Fruit fly (Drosophila melanogaster) whole organism, embryonic: ENCODE results near the gene CG11898.

Source experiments
- Atf3 ChIP-seq: fragments of 200-800 bp; sonication (Bioruptor generic); optimal IDR thresholded peaks from 3 replicates; lab custom pipeline; 2016; ENCODE audit warnings: missing biosample characterization, missing genetic modification characterization
- B-H1 ChIP-seq: fragments of 200-800 bp; sonication (Bioruptor generic); IDR thresholded peaks from 3 replicates; pipeline ENCODE4 v1.3.6; 2022; ENCODE audit warnings: missing biosample characterization, missing genetic modification characterization
- CG10959 ChIP-seq: fragments of 200-800 bp; sonication (Bioruptor generic); IDR thresholded peaks from 2 replicates; pipeline ENCODE4 v1.3.6; 2022; ENCODE audit warnings: missing biosample characterization, missing genetic modification characterization
- CG10979 ChIP-seq: fragments of 200-800 bp; sonication (Bioruptor generic); optimal IDR thresholded peaks from 2 replicates; lab custom pipeline; 2018; ENCODE audit warnings: missing biosample characterization, mild to moderate bottlenecking, missing genetic modification characterization, moderate library complexity
- CG11247 ChIP-seq: fragments of 200-800 bp; sonication (Bioruptor generic); IDR thresholded peaks from 2 replicates; pipeline ENCODE4 v1.3.6; 2022; ENCODE audit warnings: missing biosample characterization, missing genetic modification characterization
- CG11695 ChIP-seq: fragments of 200-800 bp; sonication (Bioruptor generic); IDR thresholded peaks from 3 replicates; pipeline ENCODE4 v1.3.6; 2022; ENCODE audit warnings: missing biosample characterization, missing genetic modification characterization
- CG12071 ChIP-seq: fragments of 200-800 bp; sonication (Bioruptor generic); optimal IDR thresholded peaks from 3 replicates; lab custom pipeline; 2018; ENCODE audit warnings: missing biosample characterization, mild to moderate bottlenecking, missing genetic modification characterization
- CG12299 ChIP-seq: fragments of 200-800 bp; sonication (Bioruptor generic); optimal IDR thresholded peaks from 2 replicates; lab custom pipeline; 2018; ENCODE audit warnings: missing biosample characterization, mild to moderate bottlenecking, missing genetic modification characterization
- CG14667 ChIP-seq: fragments of 200-800 bp; sonication (Bioruptor generic); IDR thresholded peaks from 2 replicates; pipeline ENCODE4 v1.3.6; 2022; ENCODE audit warnings: missing biosample characterization, missing genetic modification characterization
- CG15011 ChIP-seq: fragments of 200-800 bp; sonication (Bioruptor generic); optimal IDR thresholded peaks from 3 replicates; lab custom pipeline; 2018; ENCODE audit warnings: missing biosample characterization, mild to moderate bottlenecking, missing genetic modification characterization
- CG15269 ChIP-seq: fragments of 200-800 bp; sonication (Bioruptor generic); optimal IDR thresholded peaks from 2 replicates; lab custom pipeline; 2018; ENCODE audit warnings: missing biosample characterization, mild to moderate bottlenecking, missing genetic modification characterization, moderate library complexity
- CG1603 ChIP-seq: fragments of 200-800 bp; sonication (Bioruptor generic); optimal IDR thresholded peaks from 2 replicates; lab custom pipeline; 2019; ENCODE audit warnings: missing biosample characterization, mild to moderate bottlenecking, missing genetic modification characterization, moderate library complexity
- CG17612 ChIP-seq: fragments of 200-800 bp; sonication (Bioruptor generic); IDR thresholded peaks from 2 replicates; pipeline ENCODE4 v1.3.6; 2022; ENCODE audit warnings: missing biosample characterization, missing genetic modification characterization
- CG32767 ChIP-seq: fragments of 200-800 bp; sonication (Bioruptor generic); IDR thresholded peaks from 2 replicates; pipeline ENCODE4 v1.3.6; 2022; ENCODE audit warnings: missing biosample characterization, missing genetic modification characterization
- CG6654 ChIP-seq: fragments of 200-800 bp; sonication (Bioruptor generic); optimal IDR thresholded peaks from 2 replicates; lab custom pipeline; 2017; ENCODE audit warnings: missing biosample characterization, mild to moderate bottlenecking, missing genetic modification characterization
- CG6791 ChIP-seq: fragments of 200-800 bp; sonication (Bioruptor generic); IDR thresholded peaks from 3 replicates; pipeline ENCODE4 v1.3.6; 2022; ENCODE audit warnings: missing biosample characterization, missing genetic modification characterization; ENCODE audit not compliant: partially characterized antibody
- CG6813 ChIP-seq: fragments of 200-800 bp; sonication (Bioruptor generic); optimal IDR thresholded peaks from 2 replicates; lab custom pipeline; 2017; ENCODE audit warnings: missing biosample characterization, missing genetic modification characterization, mild to moderate bottlenecking, moderate library complexity, missing genetic modification reagents
- CG7786 ChIP-seq: fragments of 200-800 bp; sonication (Bioruptor generic); optimal IDR thresholded peaks from 2 replicates; lab custom pipeline; 2016; ENCODE audit warnings: missing biosample characterization, missing genetic modification characterization
- CG7963 ChIP-seq: fragments of 200-800 bp; sonication (Bioruptor generic); IDR thresholded peaks from 3 replicates; pipeline ENCODE4 v1.3.6; 2022; ENCODE audit warnings: missing biosample characterization, missing genetic modification characterization; ENCODE audit not compliant: partially characterized antibody
- CG9797 ChIP-seq: fragments of 200-800 bp; sonication (Bioruptor generic); optimal IDR thresholded peaks from 3 replicates; lab custom pipeline; 2018; ENCODE audit warnings: missing biosample characterization, mild to moderate bottlenecking, missing genetic modification characterization
- CG9817 ChIP-seq: fragments of 200-800 bp; sonication (Bioruptor generic); optimal IDR thresholded peaks from 2 replicates; lab custom pipeline; 2018; ENCODE audit warnings: missing biosample characterization, mild to moderate bottlenecking, missing genetic modification characterization, moderate library complexity
- CkIIα-i1 ChIP-seq: fragments of 200-800 bp; sonication (Bioruptor generic); IDR thresholded peaks from 2 replicates; pipeline ENCODE4 v1.3.6; 2022; ENCODE audit warnings: missing biosample characterization, missing genetic modification characterization
- Dip2 ChIP-seq: fragments of 200-800 bp; sonication (Bioruptor generic); IDR thresholded peaks from 2 replicates; pipeline ENCODE4 v1.3.6; 2022; ENCODE audit warnings: missing biosample characterization, missing genetic modification characterization
- Doc2 ChIP-seq: fragments of 200-800 bp; sonication (Bioruptor generic); IDR thresholded peaks from 2 replicates; pipeline ENCODE4 v1.3.6; 2022; ENCODE audit warnings: missing biosample characterization, missing genetic modification characterization
- GATAe ChIP-seq: fragments of 200-800 bp; sonication (Bioruptor generic); conservative IDR thresholded peaks from 2 replicates; pipeline ENCODE4 v1.3.6; 2022; ENCODE audit warnings: missing biosample characterization, missing genetic modification characterization
- Gsc ChIP-seq: fragments of 200-800 bp; sonication (Bioruptor generic); IDR thresholded peaks from 2 replicates; pipeline ENCODE4 v1.3.6; 2022; ENCODE audit warnings: missing biosample characterization, missing genetic modification characterization
- H2.0 ChIP-seq: fragments of 200-800 bp; sonication (Bioruptor generic); IDR thresholded peaks from 2 replicates; pipeline ENCODE4 v1.3.6; 2022; ENCODE audit warnings: missing biosample characterization, missing genetic modification characterization
- MBD-R2 ChIP-seq: fragments of 200-800 bp; sonication (Bioruptor generic); IDR thresholded peaks from 2 replicates; pipeline ENCODE4 v1.3.6; 2022; ENCODE audit warnings: missing biosample characterization, missing genetic modification characterization
- NC2α ChIP-seq: fragments of 200-800 bp; sonication (Bioruptor generic); optimal IDR thresholded peaks from 2 replicates; lab custom pipeline; 2016; ENCODE audit warnings: missing biosample characterization, missing genetic modification characterization
- Poxn ChIP-seq: fragments of 200-800 bp; sonication (Bioruptor generic); IDR thresholded peaks from 2 replicates; pipeline ENCODE4 v1.3.6; 2022; ENCODE audit warnings: missing biosample characterization, missing genetic modification characterization
- Spps ChIP-seq: fragments of 200-800 bp; sonication (Bioruptor generic); optimal IDR thresholded peaks from 2 replicates; lab custom pipeline; 2018; ENCODE audit warnings: missing biosample characterization, mild to moderate bottlenecking, missing genetic modification characterization
- Usf ChIP-seq: fragments of 200-800 bp; sonication (Bioruptor generic); optimal IDR thresholded peaks from 2 replicates; lab custom pipeline; 2017; ENCODE audit warnings: missing genotype, missing biosample characterization, missing genetic modification characterization
- br ChIP-seq: fragments of >200 bp; optimal IDR thresholded peaks from 2 replicates; lab custom pipeline; 2017
- chinmo ChIP-seq: fragments of 200-800 bp; sonication (Bioruptor generic); IDR thresholded peaks from 4 replicates; pipeline ENCODE4 v1.3.6; 2022; ENCODE audit warnings: missing biosample characterization, missing genetic modification characterization; ENCODE audit not compliant: partially characterized antibody
- dmrt11E ChIP-seq: fragments of 200-800 bp; sonication (Bioruptor generic); optimal IDR thresholded peaks from 3 replicates; lab custom pipeline; 2018; ENCODE audit warnings: missing biosample characterization, mild to moderate bottlenecking, missing genetic modification characterization, moderate library complexity
- dysf ChIP-seq: fragments of 200-800 bp; sonication (Bioruptor generic); IDR thresholded peaks from 3 replicates; pipeline ENCODE4 v1.3.6; 2022; ENCODE audit warnings: missing biosample characterization, missing genetic modification characterization
- fd96Cb ChIP-seq: fragments of 200-800 bp; sonication (Bioruptor generic); optimal IDR thresholded peaks from 2 replicates; lab custom pipeline; 2018; ENCODE audit warnings: missing biosample characterization, mild to moderate bottlenecking, missing genetic modification characterization, moderate library complexity
- gce ChIP-seq: fragments of 200-800 bp; sonication (Bioruptor generic); IDR thresholded peaks from 3 replicates; pipeline ENCODE4 v1.3.6; 2022; ENCODE audit warnings: missing biosample characterization, missing genetic modification characterization
- gcm ChIP-seq: fragments of 200-800 bp; sonication (Bioruptor generic); optimal IDR thresholded peaks from 2 replicates; lab custom pipeline; 2019; ENCODE audit warnings: missing biosample characterization, mild to moderate bottlenecking, missing genetic modification characterization, moderate library complexity
- gem ChIP-seq: fragments of 200-800 bp; sonication (Bioruptor generic); optimal IDR thresholded peaks from 2 replicates; lab custom pipeline; 2019; ENCODE audit warnings: missing biosample characterization, mild to moderate bottlenecking, missing genetic modification characterization, moderate library complexity
- gfzf ChIP-seq: fragments of 200-800 bp; sonication (Bioruptor generic); optimal IDR thresholded peaks from 2 replicates; lab custom pipeline; 2016; ENCODE audit warnings: missing biosample characterization, mild to moderate bottlenecking, missing genetic modification characterization, moderate library complexity
- gt ChIP-seq: fragments of 200-800 bp; sonication (Bioruptor generic); IDR thresholded peaks from 2 replicates; pipeline ENCODE4 v1.3.6; 2022; ENCODE audit warnings: missing biosample characterization, missing genetic modification characterization
- ken ChIP-seq: fragments of 200-800 bp; sonication (Bioruptor generic); IDR thresholded peaks from 3 replicates; pipeline ENCODE4 v1.3.6; 2022; ENCODE audit warnings: missing biosample characterization, missing genetic modification characterization
- lilli ChIP-seq: fragments of 200-800 bp; sonication (Bioruptor generic); optimal IDR thresholded peaks from 3 replicates; lab custom pipeline; 2016; ENCODE audit warnings: missing biosample characterization, missing genetic modification characterization
- otp ChIP-seq: fragments of 200-800 bp; sonication (Bioruptor generic); IDR thresholded peaks from 3 replicates; pipeline ENCODE4, ENCODE4 v1.3.6; 2022; ENCODE audit warnings: missing biosample characterization, missing genetic modification characterization
- pzg ChIP-seq: fragments of 200-800 bp; sonication (Bioruptor generic); optimal IDR thresholded peaks from 3 replicates; lab custom pipeline; 2018; ENCODE audit warnings: missing biosample characterization, mild to moderate bottlenecking, missing genetic modification characterization, moderate library complexity
- sc ChIP-seq, 3 experiments: fragments of >200 bp in 2 of 3; fragments of 200-800 bp in 1 of 3; sonication (Bioruptor generic) in 1 of 3; optimal IDR thresholded peaks; 2 replicates in 2 of 3; 3 replicates in 1 of 3; lab custom pipeline; 2017; ENCODE audit warnings: mild to moderate bottlenecking in 1 of 3, missing biosample characterization in 1 of 3, missing genetic modification characterization in 1 of 3, missing genetic modification reagents in 1 of 3
- sima ChIP-seq: fragments of 200-800 bp; sonication (Bioruptor generic); optimal IDR thresholded peaks from 2 replicates; lab custom pipeline; 2016; ENCODE audit warnings: missing biosample characterization, missing genetic modification characterization
- tgo ChIP-seq: fragments of 200-800 bp; sonication (Bioruptor generic); IDR thresholded peaks from 3 replicates; pipeline ENCODE4 v1.3.6; 2022; ENCODE audit warnings: missing biosample characterization, missing genetic modification characterization
- vfl ChIP-seq: fragments of 200-800 bp; sonication (Bioruptor generic); optimal IDR thresholded peaks from 2 replicates; lab custom pipeline; 2016; ENCODE audit warnings: missing biosample characterization, missing genetic modification characterization
- wor ChIP-seq: fragments of 200-800 bp; sonication (Bioruptor generic); IDR thresholded peaks from 2 replicates; pipeline ENCODE4 v1.3.6; 2022; ENCODE audit warnings: missing biosample characterization, missing genetic modification characterization

The CG11898 gene

DNA sequence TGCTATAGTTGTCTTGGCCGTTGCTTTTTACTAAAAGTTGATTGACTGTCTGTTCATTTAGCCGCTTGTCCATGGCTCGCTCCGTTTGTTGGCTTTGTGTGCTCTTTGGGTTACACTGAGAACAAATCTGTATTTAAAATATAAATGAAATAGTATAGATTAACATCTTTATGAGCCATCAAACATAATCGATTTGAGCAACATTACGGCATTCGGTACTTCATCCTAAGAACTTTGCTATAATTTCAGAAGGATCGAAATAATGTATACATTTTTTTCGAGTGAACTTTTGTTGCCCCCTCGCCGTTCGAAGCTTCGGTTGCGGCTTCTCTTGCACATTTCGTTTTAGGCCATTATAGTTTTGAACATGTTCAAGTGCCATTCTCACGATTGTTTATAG is 42.6 kb downstream of the CG11898 start (continued):
- TF ChIP-seq CG12071 (GFP tag; lab: Kevin White, UChicago) (peak; percentile 66), fd96Cb (peak; percentile 82), MBD-R2 (no peak), otp (GFP tag; lab: Robert Waterston, UW) (peak; percentile 67; the same call in 1 of the 3 replicates), Gsc (GFP tag; lab: Robert Waterston, UW) (no peak), gem (tag; lab: Kevin White, UChicago) (peak; percentile 87), CG9797 (GFP tag; lab: Kevin White, UChicago) (no peak), Poxn (GFP tag; lab: Robert Waterston, UW) (no peak), CG10959 (GFP tag; lab: Robert Waterston, UW) (no peak), wor (GFP tag; lab: Robert Waterston, UW) (0 out of 2 replicates have a peak, but pooled peaks have one; percentile 21), CG7963 (GFP tag; lab: Robert Waterston, UW) (no peak), NC2α (GFP tag; lab: Kevin White, UChicago) (no peak), CG15011 (GFP tag; lab: Kevin White, UChicago) (peak; percentile 40), CG17612 (GFP tag; lab: Robert Waterston, UW) (0 out of 2 replicates have a peak, but pooled peaks have one; percentile 10), Atf3 (peak; percentile 33), gce (GFP tag; lab: Robert Waterston, UW) (peak; percentile 58; the same call in 1 of the 3 replicates), gcm (GFP tag; lab: Kevin White, UChicago) (peak; percentile 73), CG15269 (tag; lab: Kevin White, UChicago) (peak; percentile 83), dmrt11E (tag; lab: Kevin White, UChicago) (peak; percentile 66), CG32767 (0 out of 2 replicates have a peak, but pooled peaks have one; percentile 40), CG7786 (GFP tag; lab: Kevin White, UChicago) (no peak), H2.0 (peak; percentile 69), CG12299 (tag; lab: Kevin White, UChicago) (peak; percentile 25), CG6654 (GFP tag; lab: Kevin White, UChicago) (no peak), lilli (GFP tag; lab: Kevin White, UChicago) (peak; percentile 34), ken (GFP tag; lab: Robert Waterston, UW) (peak; percentile 56; the same call in 2 of the 3 replicates), GATAe (GFP tag; lab: Robert Waterston, UW) (no peak), B-H1 (GFP tag; lab: Robert Waterston, UW) (peak; percentile 59; the same call in 2 of the 3 replicates), gfzf (no peak), chinmo (GFP tag; lab: Robert Waterston, UW) (no peak), vfl (GFP tag; lab: Kevin White, UChicago) (no peak), CG10979 (tag; lab: Kevin White, UChicago) (peak; percentile 83), CG6813 (GFP tag; lab: Kevin White, UChicago) (peak; percentile 54), CG6791 (GFP tag; lab: Robert Waterston, UW) (no peak), CG14667 (GFP tag; lab: Robert Waterston, UW) (peak; percentile 37), Spps (tag; lab: Kevin White, UChicago) (peak; percentile 61), CG11695 (GFP tag; lab: Robert Waterston, UW) (peak; percentile 72), CG9817 (tag; lab: Kevin White, UChicago) (peak; percentile 24), CkIIα-i1 (no peak), sc (optimal IDR thresholded peaks at IDR 0.05; lab: Kevin White, UChicago) (no peak), sc (GFP tag; optimal IDR thresholded peaks at IDR 0.05; lab: Kevin White, UChicago) (peak; percentile 60), dysf (GFP tag; lab: Robert Waterston, UW) (peak; percentile 76), tgo (GFP tag; lab: Robert Waterston, UW) (peak; percentile 72; the same call in 2 of the 3 replicates), Doc2 (no peak), br (lab: Kevin White, UChicago) (no peak), Dip2 (GFP tag; lab: Robert Waterston, UW) (no peak), CG1603 (tag; lab: Kevin White, UChicago) (peak; percentile 82), pzg (GFP tag; lab: Kevin White, UChicago) (no peak), gt (GFP tag; lab: Robert Waterston, UW) (no peak), sima (GFP tag; lab: Kevin White, UChicago) (no peak), Usf (GFP tag; lab: Kevin White, UChicago) (no peak), CG11247 (GFP tag; lab: Robert Waterston, UW) (no peak)
